Worm (Caenorhabditis elegans): Measurements from ENCODE around the gene try-3.

ce11 chrIV:6602376-6602775 is 45.4 kb downstream of the try-3 start, which contains the start of gene F15B10.3:
- no peak for TF ChIP-seq nhr-11 (tag; optimal IDR thresholded peaks at IDR 0.05)
- no peak for TF ChIP-seq ceh-9 (tag; optimal IDR thresholded peaks at IDR 0.05)
- TF ChIP-seq pha-4 (tag; optimal IDR thresholded peaks at IDR 0.05) = no peak
- TF ChIP-seq ceh-24 (tag; optimal IDR thresholded peaks at IDR 0.05) = no peak
- TF ChIP-seq hlh-6 (tag; optimal IDR thresholded peaks at IDR 0.05) = no peak
- no peak for TF ChIP-seq mec-3 (tag; optimal IDR thresholded peaks at IDR 0.05; ENCODE audit: borderline replicate concordance)
- no peak for TF ChIP-seq rnt-1 (tag; optimal IDR thresholded peaks at IDR 0.05)
- TF ChIP-seq ets-4 (tag; optimal IDR thresholded peaks at IDR 0.05) = no peak
- TF ChIP-seq elt-2 (tag; optimal IDR thresholded peaks at IDR 0.05) = no peak
- no peak for TF ChIP-seq nfya-1 (tag; optimal IDR thresholded peaks at IDR 0.05)
- TF ChIP-seq eyg-1 (tag; optimal IDR thresholded peaks at IDR 0.05) = no peak

All from whole organism, late embryonic.